Fruit fly (Drosophila melanogaster) whole organism, embryonic: ENCODE data around the gene aux.

ENCODE experiments used
- ATbp ChIP-seq: fragments of 200-800 bp; sonication (Bioruptor generic); optimal IDR thresholded peaks from 2 replicates; lab custom pipeline; 2017; ENCODE audit warnings: missing biosample characterization, mild to moderate bottlenecking, missing genetic modification characterization, missing genetic modification reagents
- Antp ChIP-seq: fragments of 200-800 bp; sonication (Bioruptor generic); optimal IDR thresholded peaks from 3 replicates; lab custom pipeline; 2016; ENCODE audit warnings: missing biosample characterization, missing genetic modification characterization
- B-H2 ChIP-seq: fragments of 200-800 bp; sonication (Bioruptor generic); optimal IDR thresholded peaks from 2 replicates; lab custom pipeline; 2018; ENCODE audit warnings: missing biosample characterization, mild to moderate bottlenecking, missing genetic modification characterization
- BEAF-32 ChIP-seq: fragments of 200-800 bp; sonication (Bioruptor generic); optimal IDR thresholded peaks from 3 replicates; lab custom pipeline; 2017; ENCODE audit warnings: missing biosample characterization, missing genetic modification characterization, mild to moderate bottlenecking, moderate library complexity, missing genetic modification reagents
- CG10979 ChIP-seq: fragments of 200-800 bp; sonication (Bioruptor generic); optimal IDR thresholded peaks from 2 replicates; lab custom pipeline; 2018; ENCODE audit warnings: missing biosample characterization, mild to moderate bottlenecking, missing genetic modification characterization, moderate library complexity
- CG11560 ChIP-seq: fragments of 200-800 bp; sonication (Bioruptor generic); IDR thresholded peaks from 3 replicates; pipeline ENCODE4 v1.3.6; 2022; ENCODE audit warnings: missing biosample characterization, missing genetic modification characterization
- CG12659 ChIP-seq: fragments of 200-800 bp; sonication (Bioruptor generic); optimal IDR thresholded peaks from 3 replicates; lab custom pipeline; 2017; ENCODE audit warnings: mild to moderate bottlenecking, missing biosample characterization, missing genetic modification reagents, missing genetic modification characterization
- CG13123 ChIP-seq: fragments of 200-800 bp; sonication (Bioruptor generic); optimal IDR thresholded peaks from 2 replicates; lab custom pipeline; 2016; ENCODE audit warnings: missing biosample characterization, missing genetic modification characterization
- CG1529 ChIP-seq: fragments of 200-800 bp; sonication (Bioruptor generic); optimal IDR thresholded peaks from 3 replicates; lab custom pipeline; 2018; ENCODE audit warnings: missing biosample characterization, missing genetic modification characterization
- CG16813 ChIP-seq: fragments of 200-800 bp; sonication (Bioruptor generic); IDR thresholded peaks from 3 replicates; pipeline ENCODE4 v1.3.6; 2022; ENCODE audit warnings: missing biosample characterization, missing genetic modification characterization; ENCODE audit not compliant: partially characterized antibody
- CG17186 ChIP-seq: fragments of 200-800 bp; sonication (Bioruptor generic); optimal IDR thresholded peaks from 3 replicates; lab custom pipeline; 2017; ENCODE audit warnings: missing biosample characterization, missing genetic modification reagents, missing genetic modification characterization
- CG17328 ChIP-seq: fragments of 200-800 bp; sonication (Bioruptor generic); IDR thresholded peaks from 2 replicates; pipeline ENCODE4 v1.3.6; 2022; ENCODE audit warnings: missing biosample characterization, missing genetic modification characterization
- CG30020 ChIP-seq: fragments of 200-800 bp; optimal IDR thresholded peaks from 2 replicates; lab custom pipeline; 2019; ENCODE audit warnings: missing biosample characterization, mild to moderate bottlenecking, missing genetic modification characterization, moderate library complexity
- CG3281 ChIP-seq: fragments of 200-800 bp; sonication (Bioruptor generic); optimal IDR thresholded peaks from 3 replicates; lab custom pipeline; 2017; ENCODE audit warnings: missing biosample characterization, mild to moderate bottlenecking, missing genetic modification characterization
- CG6689 ChIP-seq: fragments of 200-800 bp; sonication (Bioruptor generic); IDR thresholded peaks from 2 replicates; pipeline ENCODE4 v1.3.6; 2022; ENCODE audit warnings: missing biosample characterization, missing genetic modification characterization
- CG6791 ChIP-seq: fragments of 200-800 bp; sonication (Bioruptor generic); IDR thresholded peaks from 3 replicates; pipeline ENCODE4 v1.3.6; 2022; ENCODE audit warnings: missing biosample characterization, missing genetic modification characterization; ENCODE audit not compliant: partially characterized antibody
- CG9876 ChIP-seq: fragments of 200-800 bp; sonication (Bioruptor generic); optimal IDR thresholded peaks from 2 replicates; lab custom pipeline; 2016; ENCODE audit warnings: missing biosample characterization, missing genetic modification characterization
- CHES-1-like ChIP-seq: fragments of 200-800 bp; sonication (Bioruptor generic); optimal IDR thresholded peaks from 2 replicates; lab custom pipeline; 2016; ENCODE audit warnings: missing biosample characterization, missing genetic modification characterization
- Camta ChIP-seq: fragments of 200-800 bp; sonication (Bioruptor generic); optimal IDR thresholded peaks from 2 replicates; lab custom pipeline; 2016; ENCODE audit warnings: missing biosample characterization, missing genetic modification characterization
- Dad ChIP-seq: fragments of 200-800 bp; sonication (Bioruptor generic); optimal IDR thresholded peaks from 3 replicates; lab custom pipeline; 2016; ENCODE audit warnings: missing biosample characterization, missing genetic modification characterization
- Dip3 ChIP-seq: fragments of 200-800 bp; sonication (Bioruptor generic); optimal IDR thresholded peaks from 3 replicates; lab custom pipeline; 2016; ENCODE audit warnings: missing biosample characterization, missing genetic modification characterization
- Drgx ChIP-seq: fragments of 200-800 bp; sonication (Bioruptor generic); IDR thresholded peaks from 2 replicates; pipeline ENCODE4 v1.3.6; 2022; ENCODE audit warnings: missing biosample characterization, missing genetic modification characterization
- E2f2 ChIP-seq: fragments of 200-800 bp; sonication (Bioruptor generic); IDR thresholded peaks from 2 replicates; pipeline ENCODE4 v1.3.6; 2022; ENCODE audit warnings: missing biosample characterization, missing genetic modification characterization
- Fer1 ChIP-seq: fragments of 200-800 bp; sonication (Bioruptor generic); optimal IDR thresholded peaks from 2 replicates; lab custom pipeline; 2017; ENCODE audit warnings: missing biosample characterization, mild to moderate bottlenecking, missing genetic modification characterization
- Hmr ChIP-seq: fragments of 200-800 bp; sonication (Bioruptor generic); optimal IDR thresholded peaks from 3 replicates; lab custom pipeline; 2017; ENCODE audit warnings: mild to moderate bottlenecking, missing biosample characterization, missing genetic modification reagents, missing genetic modification characterization
- Hr51 ChIP-seq, 2 experiments: fragments of 200-800 bp; sonication (Bioruptor generic); optimal IDR thresholded peaks; 2 replicates in 1 of 2; 3 replicates in 1 of 2; lab custom pipeline; 2016 to 2018; ENCODE audit warnings: missing biosample characterization in 2 of 2, missing genetic modification characterization in 2 of 2, mild to moderate bottlenecking in 1 of 2, moderate library complexity in 1 of 2
- MESR4 ChIP-seq: fragments of 200-800 bp; sonication (Bioruptor generic); optimal IDR thresholded peaks from 2 replicates; lab custom pipeline; 2018; ENCODE audit warnings: missing biosample characterization, mild to moderate bottlenecking, missing genetic modification characterization, moderate library complexity
- Myb ChIP-seq: fragments of 200-800 bp; sonication (Bioruptor generic); optimal IDR thresholded peaks from 2 replicates; lab custom pipeline; 2016; ENCODE audit warnings: missing biosample characterization, missing genetic modification characterization
- PHDP ChIP-seq: fragments of 200-800 bp; sonication (Bioruptor generic); optimal IDR thresholded peaks from 3 replicates; lab custom pipeline; 2018; ENCODE audit warnings: missing biosample characterization, mild to moderate bottlenecking, missing genetic modification characterization, moderate library complexity
- Sry-β ChIP-seq: fragments of 200-800 bp; sonication (Bioruptor generic); optimal IDR thresholded peaks from 2 replicates; lab custom pipeline; 2018; ENCODE audit warnings: missing biosample characterization, mild to moderate bottlenecking, missing genetic modification characterization, moderate library complexity
- ci ChIP-seq: fragments of 200-800 bp; sonication (Bioruptor generic); IDR thresholded peaks from 3 replicates; pipeline ENCODE4 v1.3.6; 2022; ENCODE audit warnings: missing biosample characterization, missing genetic modification characterization
- fru ChIP-seq: fragments of >200 bp; optimal IDR thresholded peaks from 2 replicates; lab custom pipeline; 2017
- gcm ChIP-seq: fragments of 200-800 bp; sonication (Bioruptor generic); optimal IDR thresholded peaks from 2 replicates; lab custom pipeline; 2019; ENCODE audit warnings: missing biosample characterization, mild to moderate bottlenecking, missing genetic modification characterization, moderate library complexity
- grau ChIP-seq: fragments of 200-800 bp; optimal IDR thresholded peaks from 3 replicates; lab custom pipeline; 2019; ENCODE audit warnings: missing biosample characterization, mild to moderate bottlenecking, missing genetic modification characterization, moderate library complexity
- hkb ChIP-seq, 2 experiments: fragments of 200-800 bp in 1 of 2; fragments of >200 bp in 1 of 2; sonication (Bioruptor generic) in 1 of 2; IDR thresholded peaks in 1 of 2; optimal IDR thresholded peaks in 1 of 2; 2 replicates each; pipeline versions ENCODE4 v1.3.6 to Lab custom; 2017 to 2022; ENCODE audit warnings: missing biosample characterization in 1 of 2, missing genetic modification characterization in 1 of 2
- lmd ChIP-seq: fragments of 200-800 bp; sonication (Bioruptor generic); IDR thresholded peaks from 2 replicates; pipeline ENCODE4 v1.3.6; 2022; ENCODE audit warnings: missing biosample characterization, missing genetic modification characterization
- luna ChIP-seq: fragments of 200-800 bp; sonication (Bioruptor generic); optimal IDR thresholded peaks from 2 replicates; lab custom pipeline; 2016; ENCODE audit warnings: missing biosample characterization, missing genetic modification characterization
- mam ChIP-seq: fragments of 200-800 bp; sonication (Bioruptor generic); optimal IDR thresholded peaks from 3 replicates; lab custom pipeline; 2016; ENCODE audit warnings: missing biosample characterization, missing genetic modification characterization
- nerfin-2 ChIP-seq: fragments of 200-800 bp; sonication (Bioruptor generic); IDR thresholded peaks from 2 replicates; pipeline ENCODE4 v1.3.6; 2022; ENCODE audit warnings: missing biosample characterization, missing genetic modification characterization; ENCODE audit not compliant: partially characterized antibody
- pan ChIP-seq, 4 experiments: fragments of >200 bp in 3 of 4; fragments of 200-800 bp in 1 of 4; sonication (Bioruptor generic) in 1 of 4; optimal IDR thresholded peaks in 3 of 4; IDR thresholded peaks in 1 of 4; 2 replicates each; pipeline versions ENCODE4 v1.3.6 to Lab custom; 2017 to 2022; ENCODE audit warnings: missing biosample characterization in 2 of 4, missing genetic modification characterization in 2 of 4, mixed read lengths in 1 of 4
- peb ChIP-seq: fragments of 200-800 bp; sonication (Bioruptor generic); IDR thresholded peaks from 2 replicates; pipeline ENCODE4 v1.3.6; 2022; ENCODE audit warnings: missing biosample characterization, missing genetic modification characterization
- pho ChIP-seq: fragments of 200-800 bp; sonication (Bioruptor generic); optimal IDR thresholded peaks from 2 replicates; lab custom pipeline; 2016; ENCODE audit warnings: missing biosample characterization, missing genetic modification characterization
- ranshi ChIP-seq: fragments of 200-800 bp; sonication (Bioruptor generic); IDR thresholded peaks from 2 replicates; pipeline ENCODE4 v1.3.6; 2022; ENCODE audit warnings: missing biosample characterization, missing genetic modification characterization
- scrt ChIP-seq: fragments of 200-800 bp; sonication (Bioruptor generic); optimal IDR thresholded peaks from 2 replicates; lab custom pipeline; 2018; ENCODE audit warnings: missing biosample characterization, mild to moderate bottlenecking, missing genetic modification characterization, moderate library complexity
- so ChIP-seq: fragments of 200-800 bp; sonication (Bioruptor generic); IDR thresholded peaks from 3 replicates; pipeline ENCODE4 v1.3.6; 2022; ENCODE audit warnings: missing biosample characterization, missing genetic modification characterization
- toy ChIP-seq: fragments of 200-800 bp; sonication (Bioruptor generic); IDR thresholded peaks from 2 replicates; pipeline ENCODE4 v1.3.6; 2022; ENCODE audit warnings: missing biosample characterization, missing genetic modification characterization
- trh ChIP-seq: fragments of 200-800 bp; sonication (Bioruptor generic); optimal IDR thresholded peaks from 2 replicates; lab custom pipeline; 2016; ENCODE audit warnings: missing biosample characterization, missing genetic modification characterization
- twi ChIP-seq: fragments of 200-800 bp; optimal IDR thresholded peaks from 2 replicates; lab custom pipeline; 2019; ENCODE audit warnings: missing biosample characterization, mild to moderate bottlenecking, missing genetic modification characterization, moderate library complexity
- zen ChIP-seq: fragments of 200-800 bp; sonication (Bioruptor generic); optimal IDR thresholded peaks from 3 replicates; lab custom pipeline; 2018; ENCODE audit warnings: missing biosample characterization, mild to moderate bottlenecking, missing genetic modification characterization, moderate library complexity

The aux gene

dm6 chr3R:4220780-4221179, 9.2 kb downstream of the aux start (continued):
- peak; percentile 98 for TF ChIP-seq CG16813 (GFP tag; lab: Robert Waterston, UW)
- TF ChIP-seq B-H2 (GFP tag; lab: Kevin White, UChicago) = peak; percentile 62
- no peak for TF ChIP-seq CG6689 (GFP tag; lab: Robert Waterston, UW)
- TF ChIP-seq Dip3 (GFP tag; lab: Kevin White, UChicago) = peak; percentile 30
- TF ChIP-seq toy = no peak
- TF ChIP-seq pan (optimal IDR thresholded peaks at IDR 0.05; lab: Kevin White, UChicago) = no peak
- TF ChIP-seq pan (GFP tag; optimal IDR thresholded peaks at IDR 0.05 in 1 of 2, IDR thresholded peaks at IDR 0.05 in 1 of 2) = no peak
- peak; percentile 59 for TF ChIP-seq CHES-1-like (GFP tag; lab: Kevin White, UChicago)
- no peak for TF ChIP-seq fru (lab: Kevin White, UChicago)
- no peak for TF ChIP-seq CG11560
- TF ChIP-seq PHDP = peak; percentile 19
- TF ChIP-seq CG13123 (GFP tag; lab: Kevin White, UChicago) = no peak
- TF ChIP-seq Antp (GFP tag; lab: Kevin White, UChicago) = peak; percentile 36
- TF ChIP-seq trh = no peak
- peak in 1 of 2 experiments; percentile 44 for TF ChIP-seq Hr51 (GFP tag; optimal IDR thresholded peaks at IDR 0.05; lab: Kevin White, UChicago)
- peak; percentile 8 for TF ChIP-seq CG9876 (GFP tag; lab: Kevin White, UChicago)
- TF ChIP-seq CG3281 = no peak
- TF ChIP-seq MESR4 = peak; percentile 98
- peak; percentile 76 for TF ChIP-seq CG30020 (tag; lab: Kevin White, UChicago)
- TF ChIP-seq gcm (GFP tag; lab: Kevin White, UChicago) = no peak
- peak; percentile 23 for TF ChIP-seq hkb (optimal IDR thresholded peaks at IDR 0.05; lab: Kevin White, UChicago)
- no peak for TF ChIP-seq hkb (GFP tag; IDR thresholded peaks at IDR 0.05; lab: Robert Waterston, UW)
- TF ChIP-seq nerfin-2 (GFP tag; lab: Robert Waterston, UW) = peak; percentile 95
- no peak for TF ChIP-seq ATbp (GFP tag; lab: Kevin White, UChicago)
- 0 out of 2 replicates have a peak, but pooled peaks have one; percentile 20 for TF ChIP-seq Drgx (GFP tag; lab: Robert Waterston, UW)
- TF ChIP-seq peb (GFP tag; lab: Robert Waterston, UW) = no peak
- TF ChIP-seq ranshi (GFP tag; lab: Robert Waterston, UW) = no peak
- no peak for TF ChIP-seq twi (tag; lab: Kevin White, UChicago)
- TF ChIP-seq Fer1 (GFP tag; lab: Kevin White, UChicago) = peak; percentile 27
- peak; percentile 57 for TF ChIP-seq Dad (GFP tag; lab: Kevin White, UChicago)
- TF ChIP-seq Hmr = peak; percentile 74
- TF ChIP-seq Camta = peak; percentile 14
- peak; percentile 48; the same call in 2 of the 3 replicates for TF ChIP-seq ci (GFP tag; lab: Robert Waterston, UW)
- TF ChIP-seq pho (GFP tag; lab: Kevin White, UChicago) = peak; percentile 0
- TF ChIP-seq zen = peak; percentile 35
- peak; percentile 72 for TF ChIP-seq CG12659 (GFP tag; lab: Kevin White, UChicago)
- TF ChIP-seq so = peak; percentile 48; the same call in 1 of the 3 replicates
- peak; percentile 37; the same call in 1 of the 2 replicates for TF ChIP-seq lmd (GFP tag; lab: Robert Waterston, UW)
- no peak for TF ChIP-seq scrt
- TF ChIP-seq Myb (GFP tag; lab: Kevin White, UChicago) = peak; percentile 65
- peak; percentile 45 for TF ChIP-seq grau (tag; lab: Kevin White, UChicago)
- peak; percentile 65 for TF ChIP-seq CG17328 (GFP tag; lab: Robert Waterston, UW)
- TF ChIP-seq CG17186 (GFP tag; lab: Kevin White, UChicago) = peak; percentile 94
- TF ChIP-seq E2f2 (GFP tag; lab: Robert Waterston, UW) = peak; percentile 99
- no peak for TF ChIP-seq Sry-β (GFP tag; lab: Kevin White, UChicago)
- peak; percentile 99 for TF ChIP-seq CG6791 (GFP tag; lab: Robert Waterston, UW)
- peak; percentile 64 for TF ChIP-seq mam (GFP tag; lab: Kevin White, UChicago)
- peak; percentile 45 for TF ChIP-seq luna (GFP tag; lab: Kevin White, UChicago)
- TF ChIP-seq BEAF-32 (GFP tag; lab: Kevin White, UChicago) = peak; percentile 98
- TF ChIP-seq CG1529 (GFP tag; lab: Kevin White, UChicago) = no peak
- TF ChIP-seq CG10979 = peak; percentile 4
